Worm (Caenorhabditis elegans) whole organism, mixed stage, embryonic: ENCODE results near the gene C03E10.3.

Experiments
- M03D4.4 ChIP-seq: sonication (generic microtip); optimal IDR thresholded peaks from 2 replicates; lab custom pipeline; 2017; ENCODE audit warnings: mild to moderate bottlenecking, missing genetic modification characterization, missing compliant biosample characterization
- bed-3 ChIP-seq: fragments of 200-800 bp; sonication (Bioruptor generic); optimal IDR thresholded peaks from 3 replicates; lab custom pipeline; 2018; ENCODE audit warnings: mild to moderate bottlenecking, missing genetic modification characterization, moderate library complexity, missing compliant biosample characterization
- blmp-1 ChIP-seq: fragments of 150-350 bp; optimal IDR thresholded peaks from 2 replicates; lab custom pipeline; 2014; ENCODE audit warnings: missing biosample characterization, missing genetic modification characterization
- ceh-39 ChIP-seq: fragments of 150-350 bp; optimal IDR thresholded peaks from 2 replicates; lab custom pipeline; 2014; ENCODE audit warnings: missing biosample characterization, missing genetic modification characterization
- ceh-43 ChIP-seq: fragments of 200-800 bp; sonication (Bioruptor generic); optimal IDR thresholded peaks from 2 replicates; lab custom pipeline; 2018; ENCODE audit warnings: mild to moderate bottlenecking, missing genetic modification characterization, moderate library complexity, missing compliant biosample characterization
- ceh-83 ChIP-seq: fragments of 200-800 bp; sonication (Bioruptor generic); optimal IDR thresholded peaks from 2 replicates; lab custom pipeline; 2018; ENCODE audit warnings: mild to moderate bottlenecking, missing genetic modification characterization, missing compliant biosample characterization
- ces-1 ChIP-seq: fragments of 150-350 bp; optimal IDR thresholded peaks from 2 replicates; lab custom pipeline; 2014; ENCODE audit warnings: missing biosample characterization, missing genetic modification reagents, missing genetic modification characterization
- cnd-1 ChIP-seq: fragments of 200-800 bp; sonication (Bioruptor generic); optimal IDR thresholded peaks from 2 replicates; lab custom pipeline; 2018; ENCODE audit warnings: mild to moderate bottlenecking, missing genetic modification characterization, missing compliant biosample characterization
- drap-1 ChIP-seq: fragments of 200-800 bp; sonication (Bioruptor generic); optimal IDR thresholded peaks from 3 replicates; lab custom pipeline; 2018; ENCODE audit warnings: mild to moderate bottlenecking, missing genetic modification characterization, missing compliant biosample characterization
- elt-1 ChIP-seq: sonication (generic microtip); optimal IDR thresholded peaks from 2 replicates; lab custom pipeline; 2017; ENCODE audit warnings: missing genetic modification characterization, mild to moderate bottlenecking, missing compliant biosample characterization, antibody characterized with exemption, moderate library complexity, borderline replicate concordance; ENCODE audit not compliant: insufficient read depth
- elt-3 ChIP-seq: fragments of 150-350 bp; optimal IDR thresholded peaks from 2 replicates; lab custom pipeline; 2014; ENCODE audit warnings: missing biosample characterization, missing genetic modification characterization
- flh-1 ChIP-seq: fragments of 200-800 bp; sonication (Bioruptor generic); optimal IDR thresholded peaks from 2 replicates; lab custom pipeline; 2018; ENCODE audit warnings: mild to moderate bottlenecking, missing genetic modification characterization, moderate library complexity, missing compliant biosample characterization
- ham-2 ChIP-seq: fragments of 200-800 bp; sonication (Bioruptor generic); optimal IDR thresholded peaks from 2 replicates; lab custom pipeline; 2018; ENCODE audit warnings: mild to moderate bottlenecking, missing genetic modification characterization, missing compliant biosample characterization
- hlh-1 ChIP-seq: fragments of 150-350 bp; optimal IDR thresholded peaks from 2 replicates; lab custom pipeline; 2014; ENCODE audit warnings: missing biosample characterization, missing genetic modification reagents, missing genetic modification characterization
- lin-13 ChIP-seq: fragments of 150-350 bp; optimal IDR thresholded peaks from 2 replicates; lab custom pipeline; 2014; ENCODE audit warnings: missing biosample characterization, missing genetic modification characterization
- lin-32 ChIP-seq: fragments of 200-800 bp; sonication (Bioruptor generic); optimal IDR thresholded peaks from 2 replicates; lab custom pipeline; 2018; ENCODE audit warnings: mild to moderate bottlenecking, missing genetic modification characterization, missing compliant biosample characterization
- lsy-2 ChIP-seq: fragments of 150-350 bp; optimal IDR thresholded peaks from 2 replicates; lab custom pipeline; 2014; ENCODE audit warnings: missing biosample characterization, missing genetic modification characterization
- mab-5 ChIP-seq: fragments of 150-350 bp; optimal IDR thresholded peaks from 2 replicates; lab custom pipeline; 2014; ENCODE audit warnings: missing biosample characterization, missing genetic modification characterization
- mep-1 ChIP-seq: fragments of 150-350 bp; optimal IDR thresholded peaks from 2 replicates; lab custom pipeline; 2017; ENCODE audit warnings: missing biosample characterization, missing genetic modification reagents, missing genetic modification characterization, inconsistent platforms
- mls-2 ChIP-seq: sonication (generic microtip); optimal IDR thresholded peaks from 2 replicates; lab custom pipeline; 2016; ENCODE audit warnings: mild to moderate bottlenecking, missing genetic modification characterization, moderate library complexity, missing compliant biosample characterization
- nhr-12 ChIP-seq: fragments of 150-350 bp; optimal IDR thresholded peaks from 2 replicates; lab custom pipeline; 2014; ENCODE audit warnings: missing biosample characterization, missing genetic modification characterization
- nhr-2 ChIP-seq: fragments of 150-350 bp; optimal IDR thresholded peaks from 2 replicates; lab custom pipeline; 2014; ENCODE audit warnings: missing biosample characterization, missing genetic modification characterization
- nhr-237 ChIP-seq: fragments of 150-350 bp; optimal IDR thresholded peaks from 2 replicates; lab custom pipeline; 2014; ENCODE audit warnings: missing biosample characterization, missing genetic modification characterization
- nhr-28 ChIP-seq: fragments of 150-350 bp; optimal IDR thresholded peaks from 2 replicates; lab custom pipeline; 2014; ENCODE audit warnings: missing biosample characterization, missing genetic modification characterization
- nhr-76 ChIP-seq: sonication (generic microtip); optimal IDR thresholded peaks from 2 replicates; lab custom pipeline; 2017; ENCODE audit warnings: missing biosample characterization, missing genetic modification characterization
- pha-4 ChIP-seq: fragments of 150-350 bp; optimal IDR thresholded peaks from 2 replicates; lab custom pipeline; 2018; ENCODE audit warnings: missing biosample characterization, missing genetic modification reagents, missing genetic modification characterization
- sem-2 ChIP-seq: fragments of 200-800 bp; sonication (Bioruptor generic); optimal IDR thresholded peaks from 2 replicates; lab custom pipeline; 2018; ENCODE audit warnings: mild to moderate bottlenecking, missing genetic modification characterization, missing compliant biosample characterization
- tbx-8 ChIP-seq: fragments of 200-800 bp; sonication (Bioruptor generic); optimal IDR thresholded peaks from 2 replicates; lab custom pipeline; 2018; ENCODE audit warnings: mild to moderate bottlenecking, missing genetic modification characterization, moderate library complexity, missing compliant biosample characterization
- unc-120 ChIP-seq: sonication (generic microtip); optimal IDR thresholded peaks from 2 replicates; lab custom pipeline; 2017; ENCODE audit warnings: missing genetic modification characterization, missing compliant biosample characterization; ENCODE audit not compliant: poor library complexity, severe bottlenecking
- unc-39 ChIP-seq: fragments of 150-350 bp; optimal IDR thresholded peaks from 2 replicates; lab custom pipeline; 2014; ENCODE audit warnings: missing biosample characterization, missing genetic modification characterization
- unc-62 ChIP-seq: fragments of 150-350 bp; optimal IDR thresholded peaks from 2 replicates; lab custom pipeline; 2014; ENCODE audit warnings: missing biosample characterization, missing genetic modification reagents, missing genetic modification characterization
- zip-8 ChIP-seq: fragments of 150-350 bp; optimal IDR thresholded peaks from 2 replicates; lab custom pipeline; 2014; ENCODE audit warnings: missing biosample characterization, missing genetic modification characterization
- ztf-11 ChIP-seq: fragments of 150-350 bp; optimal IDR thresholded peaks from 2 replicates; lab custom pipeline; 2014; ENCODE audit warnings: missing biosample characterization, missing genetic modification characterization

Gene C03E10.3

DNA sequence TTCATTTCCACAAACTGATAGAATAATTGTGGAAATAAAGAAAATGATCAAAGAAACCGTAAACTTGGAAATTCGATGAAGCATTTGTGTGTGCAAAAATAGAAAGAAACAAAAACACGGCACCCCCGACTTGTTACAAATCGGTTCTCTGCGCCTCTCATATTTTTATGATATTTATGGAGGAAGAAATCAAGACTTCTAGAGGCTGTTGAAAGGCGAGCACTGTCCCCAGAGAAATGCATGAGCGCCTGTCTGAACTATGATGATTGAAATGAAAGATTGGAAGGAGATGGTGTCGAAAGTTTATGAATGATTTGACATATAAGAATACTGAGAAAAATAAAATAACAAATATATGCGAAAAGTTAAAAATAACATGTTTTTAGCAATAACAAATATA is 27.3 kb upstream of the C03E10.3 start, which contains the start of gene lgc-36:
lgc-36 (minus strand) TSS at position 101 of the 400 bp plus-strand sequence.
- TF ChIP-seq nhr-76 (tag; lab: Kevin White, UChicago) (no peak), ztf-11 (no peak)

DNA sequence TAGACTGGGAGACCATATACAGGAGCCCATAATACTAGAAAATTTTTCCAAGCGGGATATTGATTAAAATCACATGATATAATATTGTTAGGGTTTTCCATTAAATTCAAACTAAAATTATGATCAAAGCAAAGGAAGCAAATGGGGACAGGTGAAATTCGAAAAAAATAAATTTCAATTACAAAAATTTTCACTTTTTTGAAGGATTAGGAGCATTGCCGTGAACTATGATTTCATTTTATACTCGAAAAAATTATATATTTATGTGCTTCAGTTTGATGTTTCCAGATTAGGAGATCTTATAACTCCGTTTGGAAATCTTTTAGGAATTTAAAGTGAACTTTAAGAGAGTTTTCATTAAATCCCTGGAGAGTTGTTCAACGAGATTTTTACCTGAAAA is 25.6 kb upstream of the C03E10.3 start, which contains the start of gene F07B10.7:
F07B10.7 (minus strand) TSS at position 101 of the 400 bp plus-strand sequence.
- TF ChIP-seq ceh-83, result no peak
- TF ChIP-seq cnd-1 (tag; lab: Kevin White, UChicago), result no peak
- no peak for TF ChIP-seq drap-1
- TF ChIP-seq nhr-2 (tag; lab: Kevin White, UChicago), result no peak
- TF ChIP-seq ces-1 (GFP tag; lab: Kevin White, UChicago), result no peak
- TF ChIP-seq elt-3 (tag; lab: Kevin White, UChicago), result no peak
- TF ChIP-seq blmp-1 (tag; lab: Kevin White, UChicago), result no peak

DNA sequence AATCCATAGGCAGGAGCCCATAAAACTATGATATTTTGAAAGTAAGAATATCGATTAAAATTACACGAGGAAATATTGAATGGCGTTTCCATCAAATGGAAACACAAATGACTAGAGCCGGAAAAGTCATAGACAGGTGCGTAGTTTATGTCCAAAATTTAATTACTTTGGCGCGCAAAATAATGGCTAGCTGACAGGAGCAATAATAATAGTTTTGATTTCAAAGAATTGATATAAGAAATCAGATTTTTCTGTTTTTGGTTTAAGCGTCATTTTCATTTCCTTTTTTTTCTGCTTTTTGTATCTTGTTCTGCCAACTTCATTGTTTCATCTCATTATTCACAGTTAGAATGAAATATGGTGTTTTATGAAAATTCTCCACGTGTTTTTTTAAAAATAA is 23.2 kb upstream of the C03E10.3 start, which contains the start of gene F07B10.4:
F07B10.4 (minus strand) TSS at position 101 of the 400 bp plus-strand sequence.
- TF ChIP-seq pha-4 (no peak), nhr-28 (tag; lab: Kevin White, UChicago) (no peak), mep-1 (tag; lab: Kevin White, UChicago) (no peak), blmp-1 (tag; lab: Kevin White, UChicago) (no peak), nhr-12 (tag; lab: Kevin White, UChicago) (no peak), ceh-43 (GFP tag; lab: Kevin White, UChicago) (no peak), zip-8 (tag; lab: Kevin White, UChicago) (no peak), unc-62 (GFP tag; lab: Kevin White, UChicago) (no peak), ces-1 (GFP tag; lab: Kevin White, UChicago) (no peak), lsy-2 (tag; lab: Kevin White, UChicago) (no peak), unc-120 (no peak), lin-32 (no peak), elt-3 (tag; lab: Kevin White, UChicago) (no peak), sem-2 (GFP tag; lab: Kevin White, UChicago) (no peak), lin-13 (tag; lab: Kevin White, UChicago) (no peak), hlh-1 (tag; lab: Kevin White, UChicago) (no peak), flh-1 (GFP tag; lab: Kevin White, UChicago) (no peak), M03D4.4 (tag; lab: Kevin White, UChicago) (no peak)

DNA sequence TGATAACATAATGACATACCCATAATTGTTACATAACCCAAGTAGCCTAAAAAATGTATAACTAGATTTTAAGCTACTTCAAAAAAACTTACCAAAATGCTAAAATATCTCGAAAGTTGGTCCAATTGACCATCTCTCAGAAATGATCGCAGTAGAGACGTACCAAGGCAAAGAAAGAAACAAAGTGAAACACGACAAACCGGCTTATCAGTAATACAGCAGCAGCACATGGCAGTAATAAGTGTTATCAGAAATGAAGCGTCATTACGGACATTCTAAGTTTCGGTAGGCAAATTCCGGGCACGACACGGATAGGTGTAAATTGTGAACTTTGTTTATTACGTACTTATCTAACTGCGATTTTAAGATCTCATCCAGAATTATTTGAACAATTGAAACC is 20.7 kb upstream of the C03E10.3 start, which contains the start of gene cln-3.1:
cln-3.1 (minus strand) TSS at position 171 of the 400 bp plus-strand sequence.
- TF ChIP-seq unc-62 (GFP tag; lab: Kevin White, UChicago) (no peak), lsy-2 (tag; lab: Kevin White, UChicago) (no peak), sem-2 (GFP tag; lab: Kevin White, UChicago) (no peak), ham-2 (GFP tag; lab: Kevin White, UChicago) (no peak), mab-5 (no peak), unc-120 (no peak), lin-32 (no peak), blmp-1 (tag; lab: Kevin White, UChicago) (no peak), ztf-11 (no peak), nhr-2 (tag; lab: Kevin White, UChicago) (no peak), nhr-12 (tag; lab: Kevin White, UChicago) (no peak), hlh-1 (tag; lab: Kevin White, UChicago) (no peak), mls-2 (tag; lab: Kevin White, UChicago) (no peak), elt-1 (tag; lab: Kevin White, UChicago) (no peak), ceh-39 (no peak), nhr-237 (tag; lab: Kevin White, UChicago) (no peak), drap-1 (no peak), nhr-28 (tag; lab: Kevin White, UChicago) (no peak), elt-3 (tag; lab: Kevin White, UChicago) (no peak)

DNA sequence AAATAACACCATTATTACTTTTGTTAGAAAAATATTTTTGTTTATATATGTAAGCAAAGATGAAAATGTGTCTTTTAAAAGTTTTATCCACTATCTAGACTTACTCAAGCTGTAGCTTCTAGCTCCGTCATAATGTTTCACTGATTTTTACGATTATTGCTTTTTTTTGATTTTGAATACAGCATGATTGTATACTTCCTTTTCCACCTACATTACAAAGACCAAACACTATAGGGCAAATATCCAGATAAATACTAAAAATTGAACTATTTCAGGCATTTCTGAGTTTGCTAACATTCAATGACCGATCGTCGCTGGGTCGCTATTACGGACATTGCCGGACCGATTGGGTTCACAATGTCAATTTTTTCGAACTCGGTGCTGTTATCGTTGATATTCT is 19.5 kb upstream of the C03E10.3 start, which contains the start of gene str-116:
str-116 (plus strand) TSS at position 301 of the 400 bp plus-strand sequence.
- TF ChIP-seq bed-3 (no peak), nhr-76 (tag; lab: Kevin White, UChicago) (no peak), ceh-43 (GFP tag; lab: Kevin White, UChicago) (no peak), blmp-1 (tag; lab: Kevin White, UChicago) (no peak), cnd-1 (tag; lab: Kevin White, UChicago) (no peak), elt-1 (tag; lab: Kevin White, UChicago) (no peak), nhr-12 (tag; lab: Kevin White, UChicago) (no peak), zip-8 (tag; lab: Kevin White, UChicago) (no peak), flh-1 (GFP tag; lab: Kevin White, UChicago) (no peak), tbx-8 (no peak), ham-2 (GFP tag; lab: Kevin White, UChicago) (no peak), unc-39 (tag; lab: Kevin White, UChicago) (no peak)
- TF ChIP-seq, all 35 proteins: peak for 0
